Worm (Caenorhabditis elegans): ENCODE data around the gene nrsn-1.
A peak's percentile ranks its signal among the peaks of the same experiment; 100 is the strongest.

Gene nrsn-1

ce11 chrV:3703888-3704287 is 11.9 kb downstream of the nrsn-1 start:
- peak; percentile 11 for TF ChIP-seq cog-1 (tag; optimal IDR thresholded peaks at IDR 0.05)
- peak; percentile 69; the same call in 1 of the 2 replicates for TF ChIP-seq flt-1 (GFP tag; IDR thresholded peaks at IDR 0.05)
- no peak for TF ChIP-seq med-1 (GFP tag; optimal IDR thresholded peaks at IDR 0.05; ENCODE audit: insufficient read depth)

ce11 chrV:3702998-3703397 is 12.8 kb downstream of the nrsn-1 start:
- TF ChIP-seq flt-1 (GFP tag; IDR thresholded peaks at IDR 0.05) (no peak), T22C8.4 (GFP tag; IDR thresholded peaks at IDR 0.05) (no peak), ztf-23 (GFP tag; IDR thresholded peaks at IDR 0.05) (no peak), ref-1 (GFP tag; conservative IDR thresholded peaks at IDR 0.05) (no peak), tab-1 (GFP tag; IDR thresholded peaks at IDR 0.05) (no peak), ztf-29 (GFP tag; IDR thresholded peaks at IDR 0.05) (no peak), cog-1 (tag; optimal IDR thresholded peaks at IDR 0.05) (no peak), med-1 (GFP tag; optimal IDR thresholded peaks at IDR 0.05; ENCODE audit: insufficient read depth) (no peak)

ce11 chrV:3698497-3698896 is 17.3 kb downstream of the nrsn-1 start:
- TF ChIP-seq T22C8.4 (GFP tag; IDR thresholded peaks at IDR 0.05) = no peak
- no peak for TF ChIP-seq ztf-23 (GFP tag; IDR thresholded peaks at IDR 0.05)
- TF ChIP-seq cog-1 (tag; optimal IDR thresholded peaks at IDR 0.05) = no peak
- TF ChIP-seq flt-1 (GFP tag; IDR thresholded peaks at IDR 0.05) = no peak
- no peak for TF ChIP-seq med-1 (GFP tag; optimal IDR thresholded peaks at IDR 0.05; ENCODE audit: insufficient read depth)
- no peak for TF ChIP-seq klf-2 (GFP tag; conservative IDR thresholded peaks at IDR 0.05)
- no peak for TF ChIP-seq ref-1 (GFP tag; conservative IDR thresholded peaks at IDR 0.05)
- TF ChIP-seq tab-1 (GFP tag; IDR thresholded peaks at IDR 0.05) = no peak
- no peak for TF ChIP-seq ztf-29 (GFP tag; IDR thresholded peaks at IDR 0.05)

- TF ChIP-seq ref-1 (GFP tag; conservative IDR thresholded peaks at IDR 0.05) = no peak
- TF ChIP-seq T22C8.4 (GFP tag; IDR thresholded peaks at IDR 0.05) = no peak
- no peak for TF ChIP-seq tab-1 (GFP tag; IDR thresholded peaks at IDR 0.05)
- TF ChIP-seq ztf-23 (GFP tag; IDR thresholded peaks at IDR 0.05) = no peak
- TF ChIP-seq klf-2 (GFP tag; conservative IDR thresholded peaks at IDR 0.05) = no peak
- TF ChIP-seq cog-1 (tag; optimal IDR thresholded peaks at IDR 0.05) = no peak
- no peak for TF ChIP-seq ztf-29 (GFP tag; IDR thresholded peaks at IDR 0.05)
- no peak for TF ChIP-seq med-1 (GFP tag; optimal IDR thresholded peaks at IDR 0.05; ENCODE audit: insufficient read depth)
- no peak for TF ChIP-seq flt-1 (GFP tag; IDR thresholded peaks at IDR 0.05)
Observed at ce11 chrV:3697071-3697470, 18.7 kb downstream of the nrsn-1 start.

- TF ChIP-seq ref-1 (GFP tag; conservative IDR thresholded peaks at IDR 0.05) (no peak), T22C8.4 (GFP tag; IDR thresholded peaks at IDR 0.05) (no peak), cog-1 (tag; optimal IDR thresholded peaks at IDR 0.05) (no peak), tab-1 (GFP tag; IDR thresholded peaks at IDR 0.05) (no peak), med-1 (GFP tag; optimal IDR thresholded peaks at IDR 0.05; ENCODE audit: insufficient read depth) (no peak), klf-2 (GFP tag; conservative IDR thresholded peaks at IDR 0.05) (no peak), flt-1 (GFP tag; IDR thresholded peaks at IDR 0.05) (no peak), ztf-23 (GFP tag; IDR thresholded peaks at IDR 0.05) (no peak), ztf-29 (GFP tag; IDR thresholded peaks at IDR 0.05) (no peak)
Observed at ce11 chrV:3695254-3695653, 20.5 kb downstream of the nrsn-1 start.

- TF ChIP-seq cog-1 (tag; optimal IDR thresholded peaks at IDR 0.05) = no peak
- TF ChIP-seq klf-2 (GFP tag; conservative IDR thresholded peaks at IDR 0.05) = no peak
- TF ChIP-seq ref-1 (GFP tag; conservative IDR thresholded peaks at IDR 0.05) = no peak
- TF ChIP-seq med-1 (GFP tag; optimal IDR thresholded peaks at IDR 0.05; ENCODE audit: insufficient read depth) = no peak
- TF ChIP-seq tab-1 (GFP tag; IDR thresholded peaks at IDR 0.05) = no peak
- no peak for TF ChIP-seq ztf-23 (GFP tag; IDR thresholded peaks at IDR 0.05)
- TF ChIP-seq ztf-29 (GFP tag; IDR thresholded peaks at IDR 0.05) = no peak
- TF ChIP-seq flt-1 (GFP tag; IDR thresholded peaks at IDR 0.05) = no peak
- TF ChIP-seq T22C8.4 (GFP tag; IDR thresholded peaks at IDR 0.05) = no peak
Observed at ce11 chrV:3693657-3694056, 22.1 kb downstream of the nrsn-1 start.

ce11 chrV:3692613-3693012 is 23.2 kb downstream of the nrsn-1 start:
- TF ChIP-seq ztf-29 (GFP tag; IDR thresholded peaks at IDR 0.05) (no peak), T22C8.4 (GFP tag; IDR thresholded peaks at IDR 0.05) (no peak), ztf-23 (GFP tag; IDR thresholded peaks at IDR 0.05) (no peak), klf-2 (GFP tag; conservative IDR thresholded peaks at IDR 0.05) (no peak), tab-1 (GFP tag; IDR thresholded peaks at IDR 0.05) (no peak), med-1 (GFP tag; optimal IDR thresholded peaks at IDR 0.05; ENCODE audit: insufficient read depth) (no peak), flt-1 (GFP tag; IDR thresholded peaks at IDR 0.05) (no peak), cog-1 (tag; optimal IDR thresholded peaks at IDR 0.05) (no peak), ref-1 (GFP tag; conservative IDR thresholded peaks at IDR 0.05) (no peak)

ce11 chrV:3688733-3689132 is 27.0 kb downstream of the nrsn-1 start:
- TF ChIP-seq T22C8.4 (GFP tag; IDR thresholded peaks at IDR 0.05) = no peak
- peak; percentile 1 for TF ChIP-seq cog-1 (tag; optimal IDR thresholded peaks at IDR 0.05)
- TF ChIP-seq tab-1 (GFP tag; IDR thresholded peaks at IDR 0.05) = no peak

- no peak for TF ChIP-seq ztf-23 (GFP tag; IDR thresholded peaks at IDR 0.05)
- no peak for TF ChIP-seq cog-1 (tag; optimal IDR thresholded peaks at IDR 0.05)
- TF ChIP-seq flt-1 (GFP tag; IDR thresholded peaks at IDR 0.05) = no peak
- TF ChIP-seq klf-2 (GFP tag; conservative IDR thresholded peaks at IDR 0.05) = no peak
- no peak for TF ChIP-seq ref-1 (GFP tag; conservative IDR thresholded peaks at IDR 0.05)
- no peak for TF ChIP-seq ztf-29 (GFP tag; IDR thresholded peaks at IDR 0.05)
- no peak for TF ChIP-seq T22C8.4 (GFP tag; IDR thresholded peaks at IDR 0.05)
Observed at ce11 chrV:3686899-3687298, 28.9 kb downstream of the nrsn-1 start, which contains the start of gene unc-132. TSS of gene unc-132 (plus strand) at chrV:3687106.

- TF ChIP-seq cog-1 (tag; optimal IDR thresholded peaks at IDR 0.05) (no peak), flt-1 (GFP tag; IDR thresholded peaks at IDR 0.05) (no peak), tab-1 (GFP tag; IDR thresholded peaks at IDR 0.05) (no peak), med-1 (GFP tag; optimal IDR thresholded peaks at IDR 0.05; ENCODE audit: insufficient read depth) (no peak), T22C8.4 (GFP tag; IDR thresholded peaks at IDR 0.05) (no peak), ztf-23 (GFP tag; IDR thresholded peaks at IDR 0.05) (no peak), ztf-29 (GFP tag; IDR thresholded peaks at IDR 0.05) (no peak), klf-2 (GFP tag; conservative IDR thresholded peaks at IDR 0.05) (no peak), ref-1 (GFP tag; conservative IDR thresholded peaks at IDR 0.05) (no peak)
Observed at ce11 chrV:3686292-3686691, 29.5 kb downstream of the nrsn-1 start.

Measured in whole organism, midembryonic.